Worm (Caenorhabditis elegans): ENCODE measurements around the gene W03G11.3.
A peak's percentile ranks its signal among the peaks of the same experiment; 100 is the strongest.

- no peak for TF ChIP-seq pqm-1 (tag; optimal IDR thresholded peaks at IDR 0.05)
- peak; percentile 42 for TF ChIP-seq elt-2 (tag; optimal IDR thresholded peaks at IDR 0.05)
- TF ChIP-seq fos-1 (tag; optimal IDR thresholded peaks at IDR 0.05): no peak
- no peak for TF ChIP-seq mdl-1 (tag; optimal IDR thresholded peaks at IDR 0.05)
- no peak for TF ChIP-seq ZK546.5 (tag; optimal IDR thresholded peaks at IDR 0.05)
- TF ChIP-seq pha-4 (tag; optimal IDR thresholded peaks at IDR 0.05): no peak
- no peak for TF ChIP-seq skn-1 (tag; optimal IDR thresholded peaks at IDR 0.05)
- no peak for TF ChIP-seq elt-1 (tag; optimal IDR thresholded peaks at IDR 0.05)
- no peak for TF ChIP-seq nhr-11 (tag; optimal IDR thresholded peaks at IDR 0.05)
- peak; percentile 20 for TF ChIP-seq jun-1 (tag; optimal IDR thresholded peaks at IDR 0.05)
- no peak for TF ChIP-seq ceh-16 (tag; optimal IDR thresholded peaks at IDR 0.05)
- TF ChIP-seq ama-1 (optimal IDR thresholded peaks at IDR 0.05): no peak
- peak; percentile 75 for TF ChIP-seq lin-39 (tag; optimal IDR thresholded peaks at IDR 0.05)
- TF ChIP-seq ztf-4 (tag; optimal IDR thresholded peaks at IDR 0.05): no peak
These were observed 2.4 kb upstream of the W03G11.3 start for ce11 chrX:12106004-12106403.
